Fruit fly (Drosophila melanogaster) S2 (cell line): ENCODE measurements around the gene CG13737.

Experiments used
- CG8478 ChIP-seq: fragments of >200 bp; optimal IDR thresholded peaks from 2 replicates; lab custom pipeline; 2018
- CTCF ChIP-seq, 2 experiments: fragments of >200 bp; optimal IDR thresholded peaks; 2 replicates each; lab custom pipeline; 2018

dm6 chr3L:13866780-13867179 lies 12.0 kb upstream of the CG13737 start, which contains the start of gene CG8745:
- no peak for TF ChIP-seq CTCF (optimal IDR thresholded peaks at IDR 0.05; lab: Kevin White, UChicago)
- no peak for TF ChIP-seq CG8478
